Worm (Caenorhabditis elegans) whole organism, early embryonic: ENCODE results near the gene R07E4.5.

Source experiments
- B0310.2 ChIP-seq: sonication (generic microtip); optimal IDR thresholded peaks from 2 replicates; lab custom pipeline; 2016; ENCODE audit warnings: mild to moderate bottlenecking, missing genetic modification characterization, missing compliant biosample characterization
- ama-1 ChIP-seq: fragments of 150-350 bp; optimal IDR thresholded peaks from 2 replicates; lab custom pipeline; 2014

DNA sequence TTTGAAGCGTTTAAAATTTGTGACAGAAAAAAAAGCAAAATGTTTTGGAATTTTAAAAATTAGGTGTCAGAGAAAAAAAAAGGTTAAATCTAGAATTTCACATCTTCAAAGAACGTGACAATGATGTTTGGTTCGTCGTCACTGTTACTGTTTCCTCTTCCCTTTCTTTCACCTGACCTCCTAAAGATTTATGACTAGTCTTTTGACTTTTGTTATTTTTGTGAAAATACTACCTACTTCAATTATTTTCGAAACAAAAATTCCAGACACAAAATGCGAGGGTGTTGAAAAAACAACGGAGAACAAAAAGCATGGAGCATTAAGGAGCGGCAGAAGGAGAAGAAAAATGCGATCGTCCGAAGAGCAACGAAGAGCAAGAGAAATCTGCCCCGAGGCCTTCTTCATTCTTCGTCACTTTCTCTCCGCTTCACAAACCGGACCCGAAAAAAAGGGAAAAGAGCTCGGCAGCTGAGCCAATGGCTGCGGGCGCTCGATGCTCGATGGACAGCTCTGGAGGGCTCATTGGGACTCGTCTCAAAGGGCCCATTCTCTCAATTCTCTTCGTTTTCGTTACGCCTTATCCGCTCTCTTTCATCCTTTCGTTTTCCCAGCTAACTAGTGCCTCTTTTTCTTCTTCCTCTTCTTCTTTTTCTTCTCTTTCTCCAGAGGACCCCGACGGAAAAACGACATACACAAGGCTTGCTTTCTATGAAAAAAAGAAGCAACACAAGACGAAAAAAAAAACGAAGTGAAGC is 23.4 kb upstream of the R07E4.5 start:
- TF ChIP-seq ama-1 (lab: Kevin White, UChicago) = no peak
- TF ChIP-seq B0310.2 (tag; lab: Kevin White, UChicago) = no peak
